Worm (Caenorhabditis elegans): Measurements from ENCODE around the gene F35C11.2.

Gene F35C11.2

DNA sequence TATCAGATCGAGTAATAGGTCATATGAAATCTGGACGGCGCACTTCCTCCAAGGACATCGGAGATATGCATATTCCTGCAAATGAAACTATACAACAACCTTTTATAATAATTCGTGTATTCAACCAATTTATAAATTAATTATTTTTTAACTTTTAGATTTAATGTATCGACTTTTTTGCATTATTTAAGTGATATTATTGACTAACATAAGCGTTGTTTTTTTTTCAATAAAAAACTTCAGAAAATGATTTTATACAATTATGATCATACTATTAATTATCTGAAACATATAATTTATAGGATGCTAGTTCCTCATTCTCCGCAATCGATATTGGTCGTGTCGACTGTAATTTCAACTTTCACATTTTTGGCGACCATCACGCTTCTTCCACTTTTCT lies 44.6 kb downstream of the F35C11.2 start, which contains the start of gene col-76:
TSS of gene col-76 (plus strand) at position 301 of the 400 bp plus-strand sequence.
- TF ChIP-seq unc-86 (tag; optimal IDR thresholded peaks at IDR 0.05), result no peak

DNA sequence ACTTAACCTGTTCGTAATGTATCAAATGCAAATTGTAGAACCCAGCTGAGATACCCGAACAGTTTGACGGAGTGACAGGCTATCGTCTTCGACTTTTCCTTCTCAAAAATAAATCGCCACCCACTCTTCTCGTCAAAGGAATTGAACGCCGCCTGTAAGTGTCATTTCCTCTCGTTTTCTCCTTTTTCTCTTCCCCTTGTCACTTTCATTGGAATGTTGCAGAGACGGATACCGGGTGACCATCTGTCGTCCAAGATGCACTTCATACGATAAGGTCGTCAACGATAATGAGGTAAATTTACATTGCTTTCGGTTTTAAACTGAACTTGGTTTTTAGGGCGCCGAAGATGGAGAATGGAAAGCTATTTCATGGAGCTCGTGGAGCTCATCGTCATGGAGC lies 48.8 kb downstream of the F35C11.2 start:
- TF ChIP-seq nhr-90 (tag; optimal IDR thresholded peaks at IDR 0.05; ENCODE audit: poor library complexity) (no peak), blmp-1 (tag; optimal IDR thresholded peaks at IDR 0.05) (peak; percentile 100), elt-3 (tag; optimal IDR thresholded peaks at IDR 0.05) (peak in 1 of 6 experiments; percentile 27), unc-86 (tag; optimal IDR thresholded peaks at IDR 0.05) (no peak), snu-23 (GFP tag; optimal IDR thresholded peaks at IDR 0.05) (no peak), lin-14 (GFP tag; optimal IDR thresholded peaks at IDR 0.05) (peak; percentile 34), sox-4 (tag; optimal IDR thresholded peaks at IDR 0.05) (no peak), nhr-85 (tag) (peak; percentile 30), unc-130 (tag; optimal IDR thresholded peaks at IDR 0.05) (no peak), C04F5.9 (tag; optimal IDR thresholded peaks at IDR 0.05) (no peak), nhr-84 (tag; optimal IDR thresholded peaks at IDR 0.05) (no peak), mef-2 (tag; optimal IDR thresholded peaks at IDR 0.05) (no peak), ces-1 (GFP tag; optimal IDR thresholded peaks at IDR 0.05) (no peak)

DNA sequence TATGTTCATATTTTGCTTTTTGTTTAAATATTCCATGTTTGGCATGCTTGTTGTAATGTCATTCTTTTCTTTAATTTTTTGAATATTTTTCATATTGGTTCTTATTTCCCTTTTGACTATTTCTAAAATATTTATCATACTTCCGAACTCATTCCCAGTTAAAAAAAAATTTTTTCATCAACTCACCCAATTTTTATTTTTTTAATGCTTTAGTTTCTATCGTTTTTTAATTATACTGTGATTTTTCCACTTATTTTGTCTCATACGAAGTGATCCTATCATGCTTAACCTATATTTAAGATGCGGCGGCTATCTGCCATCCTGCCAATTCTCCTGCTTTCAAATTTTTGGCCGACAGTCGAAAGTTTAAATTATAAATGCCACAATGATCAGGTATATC lies 50.1 kb downstream of the F35C11.2 start, which contains the start of gene qua-1:
TSS of gene qua-1 (plus strand) at position 301 of the 400 bp plus-strand sequence.
- no peak for TF ChIP-seq C04F5.9 (tag; optimal IDR thresholded peaks at IDR 0.05)
- TF ChIP-seq F16B12.6 (tag; optimal IDR thresholded peaks at IDR 0.05), result no peak
- no peak for TF ChIP-seq sox-4 (tag; optimal IDR thresholded peaks at IDR 0.05)
- TF ChIP-seq nhr-77 (tag; optimal IDR thresholded peaks at IDR 0.05), result no peak
- no peak for TF ChIP-seq efl-1 (optimal IDR thresholded peaks at IDR 0.05)
- no peak for TF ChIP-seq efl-1 (GFP tag; optimal IDR thresholded peaks at IDR 0.05 in 1 of 2)
- TF ChIP-seq pag-3 (tag; optimal IDR thresholded peaks at IDR 0.05; ENCODE audit: borderline replicate concordance, insufficient read depth), result no peak
- no peak for TF ChIP-seq swsn-7 (tag; optimal IDR thresholded peaks at IDR 0.05)
- no peak for TF ChIP-seq lin-15B (tag; optimal IDR thresholded peaks at IDR 0.05)
- TF ChIP-seq sup-37 (GFP tag; optimal IDR thresholded peaks at IDR 0.05), result no peak

DNA sequence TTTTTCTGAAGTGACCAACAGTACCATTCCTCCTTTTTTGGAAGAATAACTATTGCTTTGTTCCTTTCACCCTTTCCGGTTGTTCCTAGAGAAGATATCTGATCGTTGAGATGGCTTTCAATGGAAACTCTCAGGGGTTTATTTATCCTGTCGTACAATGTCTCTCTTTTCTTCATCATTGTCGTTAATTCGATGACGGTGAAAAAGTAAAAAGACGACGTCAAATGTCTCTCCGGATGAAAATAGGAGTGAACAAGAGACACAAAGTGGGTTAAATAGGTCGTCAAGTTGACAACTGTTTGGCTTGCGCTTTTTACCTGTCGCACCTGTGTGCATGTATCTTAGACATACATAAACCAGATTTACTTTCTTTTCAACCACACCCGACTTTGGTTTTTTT lies 54.7 kb downstream of the F35C11.2 start:
- TF ChIP-seq blmp-1 (tag; optimal IDR thresholded peaks at IDR 0.05) (peak; percentile 96), ceh-8 (GFP tag; optimal IDR thresholded peaks at IDR 0.05) (no peak), hpl-2 (GFP tag; optimal IDR thresholded peaks at IDR 0.05) (no peak), zag-1 (tag; optimal IDR thresholded peaks at IDR 0.05) (no peak), isw-1 (GFP tag; IDR thresholded peaks at IDR 0.05) (no peak)
